Worm (Caenorhabditis elegans): Measurements from ENCODE around the gene col-168.

ce11 chrX:6280998-6281397, 45.2 kb upstream of the col-168 start:
- TF ChIP-seq ama-1 (optimal IDR thresholded peaks at IDR 0.05) (no peak), aly-1 (tag; optimal IDR thresholded peaks at IDR 0.05) (no peak), tra-4 (tag; optimal IDR thresholded peaks at IDR 0.05) (no peak), hmg-4 (GFP tag; optimal IDR thresholded peaks at IDR 0.05) (no peak), B0310.2 (tag; optimal IDR thresholded peaks at IDR 0.05) (no peak), tbx-37 (GFP tag; conservative IDR thresholded peaks at IDR 0.05) (no peak), sea-1 (GFP tag; conservative IDR thresholded peaks at IDR 0.05) (no peak), flt-1 (GFP tag; IDR thresholded peaks at IDR 0.05) (no peak), scrt-1 (GFP tag; IDR thresholded peaks at IDR 0.05) (no peak), ets-7 (tag; optimal IDR thresholded peaks at IDR 0.05) (no peak)

Measured in whole organism, early embryonic.